Comparison of ENCODE assay signal across 1 fruit fly cellular context in the genomic region with DNA sequence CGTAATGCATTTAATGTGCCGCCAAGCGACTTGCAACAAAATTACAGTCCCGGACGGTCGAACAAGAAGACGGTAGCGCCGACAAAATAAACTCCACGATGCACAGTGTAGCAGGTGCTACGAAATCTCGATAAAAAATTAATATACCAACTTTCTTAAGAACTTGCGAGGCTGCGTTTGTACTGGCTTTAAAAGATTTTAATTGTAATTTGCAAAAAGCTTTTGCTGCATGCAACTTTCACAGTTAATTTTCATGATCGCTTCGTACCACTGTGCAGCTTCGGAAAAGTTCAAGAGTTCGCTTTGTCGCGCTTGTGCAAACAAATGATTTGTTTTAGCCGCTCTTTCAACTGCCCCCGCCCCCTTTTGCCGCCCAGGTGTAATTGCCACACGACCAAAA.
TF ChIP-seq lines count a peak whose summit lies in the region.

No protein-coding gene starts in this region.

TF ChIP-seq in whole organism, embryonic, 481 proteins besides CTCF, POLR2A, EP300 and RAD21 (continued from another document and continues in another):
- peak; percentile 71 for TF ChIP-seq ttk (GFP tag; IDR thresholded peaks at IDR 0.05; lab: Robert Waterston, UW)
- peak; percentile 62; the same call in 2 of the 3 replicates for TF ChIP-seq croc (GFP tag; conservative IDR thresholded peaks at IDR 0.05; lab: Robert Waterston, UW)
- TF ChIP-seq ara (GFP tag; IDR thresholded peaks at IDR 0.05; lab: Robert Waterston, UW), result peak; percentile 71
- TF ChIP-seq CG3163 (GFP tag; optimal IDR thresholded peaks at IDR 0.05; lab: Kevin White, UChicago), result peak; percentile 26
- TF ChIP-seq cwo (GFP tag; optimal IDR thresholded peaks at IDR 0.05; lab: Kevin White, UChicago), result peak; percentile 58
- peak; percentile 2 for TF ChIP-seq D19B (GFP tag; optimal IDR thresholded peaks at IDR 0.05; lab: Kevin White, UChicago)
- TF ChIP-seq CG34422 (GFP tag; IDR thresholded peaks at IDR 0.05; lab: Robert Waterston, UW), result peak; percentile 74; the same call in 2 of the 3 replicates
- TF ChIP-seq slbo (GFP tag; IDR thresholded peaks at IDR 0.05; lab: Robert Waterston, UW), result peak; percentile 80
- TF ChIP-seq CG1529 (GFP tag; optimal IDR thresholded peaks at IDR 0.05; lab: Kevin White, UChicago), result peak; percentile 69
- peak; percentile 71 for TF ChIP-seq CG33213 (GFP tag; optimal IDR thresholded peaks at IDR 0.05; lab: Kevin White, UChicago)
- TF ChIP-seq CG14710 (tag; optimal IDR thresholded peaks at IDR 0.05; lab: Kevin White, UChicago), result peak; percentile 39
- peak; percentile 75 for TF ChIP-seq tin (GFP tag; optimal IDR thresholded peaks at IDR 0.05; lab: Kevin White, UChicago)
- peak; percentile 5 for TF ChIP-seq CG7987 (GFP tag; optimal IDR thresholded peaks at IDR 0.05; lab: Kevin White, UChicago)
- peak; percentile 36; the same call in 1 of the 2 replicates for TF ChIP-seq CG4360 (GFP tag; IDR thresholded peaks at IDR 0.05; lab: Robert Waterston, UW)
- TF ChIP-seq sna (GFP tag; IDR thresholded peaks at IDR 0.05; lab: Robert Waterston, UW; ENCODE audit: partially characterized antibody), result no peak
- TF ChIP-seq CG11695 (GFP tag; IDR thresholded peaks at IDR 0.05; lab: Robert Waterston, UW), result peak; percentile 81; the same call in 2 of the 3 replicates
- TF ChIP-seq CG3407 (GFP tag; optimal IDR thresholded peaks at IDR 0.05; lab: Kevin White, UChicago), result peak; percentile 53
- TF ChIP-seq tup (GFP tag; optimal IDR thresholded peaks at IDR 0.05; lab: Kevin White, UChicago), result peak; percentile 60
- TF ChIP-seq Ravus (GFP tag; IDR thresholded peaks at IDR 0.05; lab: Robert Waterston, UW), result peak; percentile 32
- TF ChIP-seq fd96Cb (tag; optimal IDR thresholded peaks at IDR 0.05; lab: Kevin White, UChicago), result peak; percentile 75
- peak; percentile 54 for TF ChIP-seq CG10267 (tag; optimal IDR thresholded peaks at IDR 0.05; lab: Kevin White, UChicago)
- peak; percentile 61 for TF ChIP-seq Chrac-16 (GFP tag; optimal IDR thresholded peaks at IDR 0.05; lab: Kevin White, UChicago)
- no peak for TF ChIP-seq Hr39 (optimal IDR thresholded peaks at IDR 0.05; lab: Kevin White, UChicago)
- TF ChIP-seq nau (GFP tag; optimal IDR thresholded peaks at IDR 0.05; lab: Kevin White, UChicago), result peak; percentile 72
- peak; percentile 51 for TF ChIP-seq CG18011 (GFP tag; optimal IDR thresholded peaks at IDR 0.05; lab: Kevin White, UChicago)
- no peak for TF ChIP-seq Nf-YA (GFP tag; IDR thresholded peaks at IDR 0.05; lab: Robert Waterston, UW)
- peak; percentile 80 for TF ChIP-seq CG6689 (GFP tag; IDR thresholded peaks at IDR 0.05; lab: Robert Waterston, UW)
- TF ChIP-seq Asciz (GFP tag; optimal IDR thresholded peaks at IDR 0.05; lab: Kevin White, UChicago), result peak; percentile 70
- peak; percentile 75 for TF ChIP-seq esg (GFP tag; conservative IDR thresholded peaks at IDR 0.05; lab: Robert Waterston, UW)
- peak; percentile 29 for TF ChIP-seq Ets97D (GFP tag; optimal IDR thresholded peaks at IDR 0.05; lab: Kevin White, UChicago)
- peak; percentile 76 for TF ChIP-seq CG1603 (tag; optimal IDR thresholded peaks at IDR 0.05; lab: Kevin White, UChicago)
- peak; percentile 60 for TF ChIP-seq CoRest (tag; optimal IDR thresholded peaks at IDR 0.05; lab: Kevin White, UChicago)
- peak; percentile 61 for TF ChIP-seq dmrt11E (tag; optimal IDR thresholded peaks at IDR 0.05; lab: Kevin White, UChicago)
- no peak for TF ChIP-seq bbx (GFP tag; IDR thresholded peaks at IDR 0.05; lab: Robert Waterston, UW; ENCODE audit: partially characterized antibody)
- peak; percentile 88 for TF ChIP-seq CG17328 (GFP tag; IDR thresholded peaks at IDR 0.05; lab: Robert Waterston, UW)
- peak; percentile 12 for TF ChIP-seq dm (GFP tag; optimal IDR thresholded peaks at IDR 0.05; lab: Kevin White, UChicago)
- TF ChIP-seq Dbx (GFP tag; IDR thresholded peaks at IDR 0.05; lab: Robert Waterston, UW), result no peak
- TF ChIP-seq ken (GFP tag; IDR thresholded peaks at IDR 0.05; lab: Robert Waterston, UW), result peak; percentile 86
- TF ChIP-seq CG9817 (tag; optimal IDR thresholded peaks at IDR 0.05; lab: Kevin White, UChicago), result peak; percentile 36
- peak; percentile 61 for TF ChIP-seq repo (GFP tag; optimal IDR thresholded peaks at IDR 0.05; lab: Kevin White, UChicago)
- TF ChIP-seq Antp (GFP tag; optimal IDR thresholded peaks at IDR 0.05; lab: Kevin White, UChicago), result peak; percentile 69
- TF ChIP-seq psq (GFP tag; optimal IDR thresholded peaks at IDR 0.05; lab: Kevin White, UChicago), result no peak
- no peak for TF ChIP-seq CG31388 (GFP tag; optimal IDR thresholded peaks at IDR 0.05; lab: Kevin White, UChicago)
- TF ChIP-seq yki (optimal IDR thresholded peaks at IDR 0.05; lab: Kevin White, UChicago), result no peak
- peak; percentile 75 for TF ChIP-seq chn (GFP tag; optimal IDR thresholded peaks at IDR 0.05; lab: Kevin White, UChicago)
- no peak for TF ChIP-seq vnd (GFP tag; IDR thresholded peaks at IDR 0.05; lab: Robert Waterston, UW; ENCODE audit: partially characterized antibody)
- peak; percentile 42 for TF ChIP-seq CG15514 (GFP tag; optimal IDR thresholded peaks at IDR 0.05; lab: Kevin White, UChicago)
- TF ChIP-seq bigmax (GFP tag; optimal IDR thresholded peaks at IDR 0.05; lab: Kevin White, UChicago), result no peak
- 0 out of 2 replicates have a peak, but pooled peaks have one; percentile 28 for TF ChIP-seq nerfin-2 (GFP tag; IDR thresholded peaks at IDR 0.05; lab: Robert Waterston, UW; ENCODE audit: partially characterized antibody)
- TF ChIP-seq CG15011 (GFP tag; optimal IDR thresholded peaks at IDR 0.05; lab: Kevin White, UChicago), result peak; percentile 40
- peak; percentile 88 for TF ChIP-seq Sox102F (GFP tag; optimal IDR thresholded peaks at IDR 0.05; lab: Kevin White, UChicago)
- TF ChIP-seq lilli (GFP tag; optimal IDR thresholded peaks at IDR 0.05; lab: Kevin White, UChicago), result peak; percentile 72
- TF ChIP-seq Aef1 (GFP tag; IDR thresholded peaks at IDR 0.05; lab: Robert Waterston, UW), result peak; percentile 74
- TF ChIP-seq CG18764 (GFP tag; optimal IDR thresholded peaks at IDR 0.05; lab: Kevin White, UChicago), result peak; percentile 34
- TF ChIP-seq sug (tag; optimal IDR thresholded peaks at IDR 0.05; lab: Kevin White, UChicago), result no peak
- TF ChIP-seq kay (GFP tag; optimal IDR thresholded peaks at IDR 0.05; lab: Kevin White, UChicago), result no peak
- TF ChIP-seq br (optimal IDR thresholded peaks at IDR 0.05; lab: Kevin White, UChicago), result no peak
- TF ChIP-seq gsb (GFP tag; IDR thresholded peaks at IDR 0.05; lab: Robert Waterston, UW), result no peak
- peak; percentile 79 for TF ChIP-seq Blimp-1 (GFP tag; optimal IDR thresholded peaks at IDR 0.05; lab: Kevin White, UChicago)
- TF ChIP-seq CG12942 (GFP tag; optimal IDR thresholded peaks at IDR 0.05; lab: Kevin White, UChicago), result peak; percentile 44
- TF ChIP-seq CG7839 (tag; optimal IDR thresholded peaks at IDR 0.05; lab: Kevin White, UChicago), result peak; percentile 79
- TF ChIP-seq NK7.1 (GFP tag; optimal IDR thresholded peaks at IDR 0.05; lab: Kevin White, UChicago), result no peak
- TF ChIP-seq CG7271 (tag; optimal IDR thresholded peaks at IDR 0.05; lab: Kevin White, UChicago), result no peak
- peak; percentile 61 for TF ChIP-seq CG5245 (GFP tag; optimal IDR thresholded peaks at IDR 0.05; lab: Kevin White, UChicago)
- TF ChIP-seq CG42726 (GFP tag; IDR thresholded peaks at IDR 0.05; lab: Robert Waterston, UW; ENCODE audit: partially characterized antibody), result no peak
- TF ChIP-seq CG8478 (optimal IDR thresholded peaks at IDR 0.05; lab: Kevin White, UChicago), result no peak
- TF ChIP-seq mirr (GFP tag; optimal IDR thresholded peaks at IDR 0.05; lab: Kevin White, UChicago), result no peak
- TF ChIP-seq Fer2 (tag; optimal IDR thresholded peaks at IDR 0.05; lab: Kevin White, UChicago), result no peak
- TF ChIP-seq CG8388 (GFP tag; optimal IDR thresholded peaks at IDR 0.05; lab: Kevin White, UChicago), result peak; percentile 56
- no peak for TF ChIP-seq CG8290 (GFP tag; optimal IDR thresholded peaks at IDR 0.05; lab: Kevin White, UChicago)
- peak in 1 of 2 experiments; percentile 17 for TF ChIP-seq CG8290 (tag; optimal IDR thresholded peaks at IDR 0.05; lab: Kevin White, UChicago)
- TF ChIP-seq CG18599 (GFP tag; optimal IDR thresholded peaks at IDR 0.05; lab: Kevin White, UChicago), result peak; percentile 74
- TF ChIP-seq CG7963 (GFP tag; IDR thresholded peaks at IDR 0.05; lab: Robert Waterston, UW; ENCODE audit: partially characterized antibody), result no peak
- TF ChIP-seq CG12659 (GFP tag; optimal IDR thresholded peaks at IDR 0.05; lab: Kevin White, UChicago), result peak; percentile 54
- 0 out of 2 replicates have a peak, but pooled peaks have one; percentile 28 for TF ChIP-seq CG32767 (GFP tag; IDR thresholded peaks at IDR 0.05; lab: Robert Waterston, UW)
- peak; percentile 54; the same call in 1 of the 2 replicates for TF ChIP-seq Atf6 (GFP tag; IDR thresholded peaks at IDR 0.05; lab: Robert Waterston, UW)
- no peak for TF ChIP-seq hth (optimal IDR thresholded peaks at IDR 0.05; lab: Kevin White, UChicago)
- no peak for TF ChIP-seq ac (GFP tag; optimal IDR thresholded peaks at IDR 0.05; lab: Kevin White, UChicago)
- peak; percentile 65 for TF ChIP-seq oc (tag; optimal IDR thresholded peaks at IDR 0.05; lab: Kevin White, UChicago)
- TF ChIP-seq cad (GFP tag; optimal IDR thresholded peaks at IDR 0.05; lab: Kevin White, UChicago), result no peak
- TF ChIP-seq CG8359 (GFP tag; optimal IDR thresholded peaks at IDR 0.05; lab: Kevin White, UChicago; ENCODE audit: borderline replicate concordance), result peak; percentile 12
- TF ChIP-seq inv (GFP tag; IDR thresholded peaks at IDR 0.05; lab: Robert Waterston, UW; ENCODE audit: partially characterized antibody), result no peak
- TF ChIP-seq CG9876 (GFP tag; optimal IDR thresholded peaks at IDR 0.05; lab: Kevin White, UChicago), result peak; percentile 38
- no peak for TF ChIP-seq sc (optimal IDR thresholded peaks at IDR 0.05; lab: Kevin White, UChicago)
- peak; percentile 37 for TF ChIP-seq sc (GFP tag; optimal IDR thresholded peaks at IDR 0.05; lab: Kevin White, UChicago)
- peak; percentile 55 for TF ChIP-seq caup (GFP tag; optimal IDR thresholded peaks at IDR 0.05; lab: Kevin White, UChicago; ENCODE audit: severe bottlenecking)
- peak; percentile 37 for TF ChIP-seq maf-S (GFP tag; optimal IDR thresholded peaks at IDR 0.05; lab: Kevin White, UChicago)
- peak; percentile 62 for TF ChIP-seq CG32532 (GFP tag; IDR thresholded peaks at IDR 0.05; lab: Robert Waterston, UW)
- TF ChIP-seq Ptx1 (GFP tag; IDR thresholded peaks at IDR 0.05; lab: Robert Waterston, UW), result peak; percentile 83
- TF ChIP-seq CG6272 (GFP tag; IDR thresholded peaks at IDR 0.05; lab: Robert Waterston, UW), result peak; percentile 55; the same call in 1 of the 2 replicates
- TF ChIP-seq CG10654 (GFP tag; optimal IDR thresholded peaks at IDR 0.05; lab: Kevin White, UChicago), result peak; percentile 51
- TF ChIP-seq CG16863 (GFP tag; optimal IDR thresholded peaks at IDR 0.05; lab: Kevin White, UChicago), result peak; percentile 71
- peak; percentile 66 for TF ChIP-seq CG12391 (tag; optimal IDR thresholded peaks at IDR 0.05; lab: Kevin White, UChicago)
- peak; percentile 54 for TF ChIP-seq CG43689 (GFP tag; IDR thresholded peaks at IDR 0.05; lab: Robert Waterston, UW)
- no peak for TF ChIP-seq CG3995 (GFP tag; optimal IDR thresholded peaks at IDR 0.05; lab: Kevin White, UChicago)
- TF ChIP-seq trh (GFP tag; optimal IDR thresholded peaks at IDR 0.05; lab: Kevin White, UChicago), result no peak
- TF ChIP-seq chm (GFP tag; IDR thresholded peaks at IDR 0.05; lab: Robert Waterston, UW), result peak; percentile 71; the same call in 1 of the 2 replicates
- peak; percentile 49 for TF ChIP-seq pho (GFP tag; optimal IDR thresholded peaks at IDR 0.05; lab: Kevin White, UChicago)
- no peak for TF ChIP-seq pzg (GFP tag; optimal IDR thresholded peaks at IDR 0.05; lab: Kevin White, UChicago)
- peak; percentile 58 for TF ChIP-seq CG18619 (GFP tag; optimal IDR thresholded peaks at IDR 0.05; lab: Kevin White, UChicago)
- TF ChIP-seq CG5953 (GFP tag; IDR thresholded peaks at IDR 0.05; lab: Robert Waterston, UW), result peak; percentile 88
- TF ChIP-seq fd64A (GFP tag; optimal IDR thresholded peaks at IDR 0.05; lab: Kevin White, UChicago), result peak; percentile 49
- TF ChIP-seq Deaf1 (tag; optimal IDR thresholded peaks at IDR 0.05; lab: Kevin White, UChicago), result peak; percentile 29
- TF ChIP-seq ci (GFP tag; IDR thresholded peaks at IDR 0.05; lab: Robert Waterston, UW), result peak; percentile 94
- TF ChIP-seq z (GFP tag; IDR thresholded peaks at IDR 0.05; lab: Robert Waterston, UW), result no peak
- no peak for TF ChIP-seq CG9797 (GFP tag; optimal IDR thresholded peaks at IDR 0.05; lab: Kevin White, UChicago)
- TF ChIP-seq MTF-1 (GFP tag; optimal IDR thresholded peaks at IDR 0.05; lab: Kevin White, UChicago; ENCODE audit: borderline replicate concordance), result peak; percentile 6
- TF ChIP-seq HLH4C (GFP tag; IDR thresholded peaks at IDR 0.05; lab: Robert Waterston, UW; ENCODE audit: partially characterized antibody), result no peak
- peak; percentile 46; the same call in 1 of the 3 replicates for TF ChIP-seq C15 (GFP tag; IDR thresholded peaks at IDR 0.05; lab: Robert Waterston, UW)
- TF ChIP-seq CG1233 (GFP tag; optimal IDR thresholded peaks at IDR 0.05; lab: Kevin White, UChicago), result peak; percentile 44
- TF ChIP-seq CG17385 (GFP tag; optimal IDR thresholded peaks at IDR 0.05; lab: Kevin White, UChicago), result peak; percentile 67
- TF ChIP-seq CG6854 (GFP tag; optimal IDR thresholded peaks at IDR 0.05; lab: Kevin White, UChicago), result no peak
- peak; percentile 77 for TF ChIP-seq E2f1 (GFP tag; IDR thresholded peaks at IDR 0.05; lab: Robert Waterston, UW)
- TF ChIP-seq CG6791 (GFP tag; IDR thresholded peaks at IDR 0.05; lab: Robert Waterston, UW; ENCODE audit: partially characterized antibody), result 0 out of 3 replicates have a peak, but pooled peaks have one; percentile 44
- peak; percentile 45 for TF ChIP-seq CG9437 (GFP tag; optimal IDR thresholded peaks at IDR 0.05; lab: Kevin White, UChicago)
- no peak for TF ChIP-seq CG34376 (GFP tag; optimal IDR thresholded peaks at IDR 0.05; lab: Kevin White, UChicago)
- TF ChIP-seq NC2β (GFP tag; optimal IDR thresholded peaks at IDR 0.05; lab: Kevin White, UChicago), result peak; percentile 68
- no peak for TF ChIP-seq CG17186 (GFP tag; optimal IDR thresholded peaks at IDR 0.05; lab: Kevin White, UChicago)
- TF ChIP-seq CG10959 (GFP tag; IDR thresholded peaks at IDR 0.05; lab: Robert Waterston, UW), result peak; percentile 50; the same call in 1 of the 2 replicates
- TF ChIP-seq twi (tag; optimal IDR thresholded peaks at IDR 0.05; lab: Kevin White, UChicago), result no peak
- TF ChIP-seq Taf1 (GFP tag; IDR thresholded peaks at IDR 0.05; lab: Robert Waterston, UW), result no peak
- no peak for TF ChIP-seq hkb (optimal IDR thresholded peaks at IDR 0.05; lab: Kevin White, UChicago)
- TF ChIP-seq hkb (GFP tag; IDR thresholded peaks at IDR 0.05; lab: Robert Waterston, UW), result peak; percentile 90
- peak; percentile 29 for TF ChIP-seq BtbVII (GFP tag; optimal IDR thresholded peaks at IDR 0.05; lab: Kevin White, UChicago)
